Fruit fly (Drosophila melanogaster): ENCODE data around the gene Sap-r.

- TF ChIP-seq CG6808 (GFP tag; optimal IDR thresholded peaks at IDR 0.05) (no peak), lz (GFP tag; optimal IDR thresholded peaks at IDR 0.05) (no peak), Sox102F (GFP tag; optimal IDR thresholded peaks at IDR 0.05) (no peak), dsx (GFP tag; optimal IDR thresholded peaks at IDR 0.05; ENCODE audit: poor library complexity, severe bottlenecking) (no peak), Gug (GFP tag; IDR thresholded peaks at IDR 0.05) (no peak), Hr39 (GFP tag; optimal IDR thresholded peaks at IDR 0.05) (no peak), CG8632 (GFP tag; optimal IDR thresholded peaks at IDR 0.05) (no peak), fkh (GFP tag; optimal IDR thresholded peaks at IDR 0.05) (no peak), Ets21C (GFP tag; optimal IDR thresholded peaks at IDR 0.05) (no peak), CG32006 (GFP tag; optimal IDR thresholded peaks at IDR 0.05) (no peak), CG10669 (GFP tag; optimal IDR thresholded peaks at IDR 0.05) (no peak), CG3032 (tag; optimal IDR thresholded peaks at IDR 0.05) (no peak), spab (GFP tag; optimal IDR thresholded peaks at IDR 0.05) (no peak)
These were observed 18.5 kb downstream of the Sap-r start for dm6 chr3R:30870317-30870878.

Measured in whole organism, prepupa.